Fruit fly (Drosophila melanogaster) whole organism, prepupa: ENCODE data around the gene CG14605.

ENCODE experiments used
- CG10669 ChIP-seq: fragments of 200-800 bp; sonication (Bioruptor generic); optimal IDR thresholded peaks from 3 replicates; lab custom pipeline; 2018; ENCODE audit warnings: missing biosample characterization, mild to moderate bottlenecking, missing genetic modification characterization, moderate library complexity
- CG11762 ChIP-seq: fragments of 200-800 bp; sonication (Bioruptor generic); optimal IDR thresholded peaks from 3 replicates; lab custom pipeline; 2016; ENCODE audit warnings: missing biosample characterization, missing genetic modification characterization; ENCODE audit not compliant: insufficient read depth
- dsx ChIP-seq: fragments of 200-800 bp; optimal IDR thresholded peaks from 3 replicates; lab custom pipeline; 2019; ENCODE audit warnings: missing biosample characterization, mild to moderate bottlenecking, missing genetic modification characterization, moderate library complexity; ENCODE audit not compliant: poor library complexity, severe bottlenecking

- TF ChIP-seq CG11762 (GFP tag; lab: Kevin White, UChicago) (no peak), CG10669 (no peak), dsx (GFP tag; lab: Kevin White, UChicago) (no peak)
These were observed 18.8 kb downstream of the CG14605 start, which contains the start of gene CG14609 for dm6 chr3R:7200670-7201069.
